Fruit fly (Drosophila melanogaster) whole organism: ENCODE measurements around the gene emc.

Experiments used
- CG8478 ChIP-seq: fragments of >200 bp; optimal IDR thresholded peaks from 2 replicates; lab custom pipeline; 2018; ENCODE audit warnings: inconsistent platforms
- pan ChIP-seq: fragments of >200 bp; optimal IDR thresholded peaks from 2 replicates; lab custom pipeline; 2017
- usp ChIP-seq: fragments of >200 bp; optimal IDR thresholded peaks from 2 replicates; lab custom pipeline; 2017; ENCODE audit warnings: missing biosample characterization, missing genetic modification characterization, mixed read lengths

DNA sequence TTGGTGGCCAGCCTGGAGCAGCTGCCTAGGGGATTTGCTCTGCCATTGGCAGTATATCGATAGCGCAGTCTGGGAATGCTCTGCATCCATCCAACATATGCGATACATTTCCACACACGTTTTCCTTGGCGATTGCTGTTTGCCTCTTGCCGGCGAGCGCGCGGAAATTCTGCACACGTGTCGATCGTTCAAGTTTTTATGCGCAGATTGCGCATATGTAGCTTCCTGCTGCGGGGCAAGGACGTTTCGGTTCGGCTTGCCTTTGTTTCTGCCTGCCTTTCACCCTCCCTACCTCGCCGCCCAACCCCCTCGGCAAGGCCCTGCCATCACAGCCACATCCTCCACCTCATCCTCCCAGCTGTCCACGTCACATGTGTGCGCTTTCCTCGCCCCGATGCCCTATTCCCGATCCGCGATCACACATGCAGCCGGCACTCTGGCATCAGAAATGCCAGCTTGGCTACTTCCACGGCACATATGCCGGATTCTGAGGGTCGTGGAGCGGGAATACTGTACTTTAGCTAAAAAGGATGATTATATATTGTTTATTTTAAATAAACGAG is 6.7 kb upstream of the emc start:
- TF ChIP-seq CG8478 (lab: Kevin White, UChicago) (no peak), usp (GFP tag; lab: Kevin White, UChicago) (no peak), pan (lab: Kevin White, UChicago) (no peak)
